Worm (Caenorhabditis elegans): ENCODE measurements around the gene R160.12.

R160.12 gene

DNA sequence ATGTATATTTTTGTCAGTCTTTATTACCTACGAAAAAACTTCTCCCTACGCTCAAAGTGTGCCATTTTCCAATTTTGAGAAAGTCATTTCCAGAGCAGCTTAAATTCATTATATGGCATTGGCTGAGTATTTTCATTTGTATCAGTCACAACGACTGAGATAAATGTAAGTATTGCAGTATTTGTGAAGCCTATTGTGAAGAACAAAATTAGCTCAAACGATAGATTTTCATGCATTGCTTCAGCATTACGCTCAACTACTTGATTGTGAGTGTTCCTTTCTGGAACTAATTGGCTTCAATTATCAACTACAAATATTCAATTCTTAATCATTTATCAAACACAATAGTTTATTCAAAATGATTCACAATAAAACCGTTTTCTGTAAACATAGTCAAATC, at the start of gene R160.12:
Gene R160.12, minus strand, starts transcription at position 101 of the 400 bp plus-strand sequence.
- TF ChIP-seq hmg-4 (GFP tag; optimal IDR thresholded peaks at IDR 0.05) (no peak), B0310.2 (tag; optimal IDR thresholded peaks at IDR 0.05) (no peak), tra-4 (tag; optimal IDR thresholded peaks at IDR 0.05) (no peak)

DNA sequence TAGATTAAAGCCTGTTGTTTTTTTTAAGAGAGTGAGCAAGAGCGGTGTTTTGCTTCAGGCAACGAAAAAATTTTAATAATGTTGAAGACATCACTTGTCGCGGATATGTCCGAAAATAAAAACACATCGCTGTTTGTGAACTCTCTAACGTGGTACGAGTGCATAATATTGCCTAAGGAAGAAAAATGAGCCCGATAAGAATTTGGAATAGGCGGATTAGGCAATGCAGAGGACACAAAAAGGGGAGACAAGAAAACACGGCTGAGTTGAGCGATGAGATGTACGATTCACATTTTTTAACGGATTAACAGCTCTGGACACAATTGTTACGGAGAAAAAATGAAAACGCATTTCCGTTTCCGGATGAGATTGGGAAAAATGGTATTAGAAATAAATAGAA, 49.8 kb upstream of the R160.12 start:
- TF ChIP-seq tra-4 (tag; optimal IDR thresholded peaks at IDR 0.05) (no peak), ets-7 (tag; optimal IDR thresholded peaks at IDR 0.05) (no peak), flt-1 (GFP tag; IDR thresholded peaks at IDR 0.05) (no peak), hnd-1 (tag; optimal IDR thresholded peaks at IDR 0.05) (no peak), aly-1 (tag; optimal IDR thresholded peaks at IDR 0.05) (no peak), tbx-11 (GFP tag; IDR thresholded peaks at IDR 0.05) (no peak), B0310.2 (tag; optimal IDR thresholded peaks at IDR 0.05) (no peak), scrt-1 (GFP tag; IDR thresholded peaks at IDR 0.05) (no peak), F13C5.2 (tag; optimal IDR thresholded peaks at IDR 0.05) (no peak)

ce11 chrX:4426496-4426895, 48.9 kb upstream of the R160.12 start:
- no peak for TF ChIP-seq tra-4 (tag; optimal IDR thresholded peaks at IDR 0.05)
- TF ChIP-seq ets-7 (tag; optimal IDR thresholded peaks at IDR 0.05) = no peak
- TF ChIP-seq F13C5.2 (tag; optimal IDR thresholded peaks at IDR 0.05) = no peak
- no peak for TF ChIP-seq hmbx-1 (tag; optimal IDR thresholded peaks at IDR 0.05)
- TF ChIP-seq sea-1 (GFP tag; conservative IDR thresholded peaks at IDR 0.05) = no peak
- TF ChIP-seq pes-1 (GFP tag; IDR thresholded peaks at IDR 0.05) = no peak
- TF ChIP-seq scrt-1 (GFP tag; IDR thresholded peaks at IDR 0.05) = no peak
- no peak for TF ChIP-seq ama-1 (optimal IDR thresholded peaks at IDR 0.05)
- TF ChIP-seq tbx-11 (GFP tag; IDR thresholded peaks at IDR 0.05) = no peak
- no peak for TF ChIP-seq hmg-4 (GFP tag; optimal IDR thresholded peaks at IDR 0.05)
- TF ChIP-seq tbx-37 (GFP tag; conservative IDR thresholded peaks at IDR 0.05) = no peak
- no peak for TF ChIP-seq ceh-36 (tag; optimal IDR thresholded peaks at IDR 0.05)
- TF ChIP-seq hnd-1 (tag; optimal IDR thresholded peaks at IDR 0.05) = no peak
- no peak for TF ChIP-seq aly-1 (tag; optimal IDR thresholded peaks at IDR 0.05)

DNA sequence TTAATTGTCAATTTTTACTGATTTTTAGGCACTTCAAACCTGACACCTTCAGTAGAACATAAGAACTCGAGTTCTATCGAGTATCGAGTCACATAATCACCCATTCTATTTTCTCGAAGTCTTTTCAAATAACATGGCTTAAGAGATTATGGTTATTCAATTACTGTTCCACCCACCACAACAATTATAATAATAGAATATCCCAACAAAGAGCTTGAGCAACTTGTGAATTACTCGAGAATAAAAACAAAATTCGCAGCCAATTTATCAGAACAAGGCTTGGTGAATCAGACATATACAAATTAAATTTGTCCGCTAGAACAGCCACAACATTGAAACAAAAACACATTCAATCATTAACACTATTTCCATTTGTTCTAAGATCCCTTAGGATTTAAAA, 46.7 kb upstream of the R160.12 start:
- TF ChIP-seq flt-1 (GFP tag; IDR thresholded peaks at IDR 0.05) (no peak), ceh-36 (tag; optimal IDR thresholded peaks at IDR 0.05) (no peak), sea-1 (GFP tag; conservative IDR thresholded peaks at IDR 0.05) (no peak), scrt-1 (GFP tag; IDR thresholded peaks at IDR 0.05) (no peak), ama-1 (optimal IDR thresholded peaks at IDR 0.05) (no peak), hmg-4 (GFP tag; optimal IDR thresholded peaks at IDR 0.05) (no peak), hmbx-1 (tag; optimal IDR thresholded peaks at IDR 0.05) (no peak), ets-7 (tag; optimal IDR thresholded peaks at IDR 0.05) (no peak), pes-1 (GFP tag; IDR thresholded peaks at IDR 0.05) (no peak), F13C5.2 (tag; optimal IDR thresholded peaks at IDR 0.05) (no peak)

- no peak for TF ChIP-seq ama-1 (optimal IDR thresholded peaks at IDR 0.05)
- TF ChIP-seq tbx-37 (GFP tag; conservative IDR thresholded peaks at IDR 0.05) = no peak
- TF ChIP-seq hnd-1 (tag; optimal IDR thresholded peaks at IDR 0.05) = no peak
- TF ChIP-seq hmbx-1 (tag; optimal IDR thresholded peaks at IDR 0.05) = no peak
- TF ChIP-seq tbx-11 (GFP tag; IDR thresholded peaks at IDR 0.05) = no peak
- TF ChIP-seq hmg-4 (GFP tag; optimal IDR thresholded peaks at IDR 0.05) = no peak
- no peak for TF ChIP-seq aly-1 (tag; optimal IDR thresholded peaks at IDR 0.05)
- TF ChIP-seq ceh-13 (GFP tag; optimal IDR thresholded peaks at IDR 0.05) = no peak
- no peak for TF ChIP-seq sea-1 (GFP tag; conservative IDR thresholded peaks at IDR 0.05)
- TF ChIP-seq ceh-36 (tag; optimal IDR thresholded peaks at IDR 0.05) = no peak
- TF ChIP-seq F13C5.2 (tag; optimal IDR thresholded peaks at IDR 0.05) = no peak
- no peak for TF ChIP-seq tra-4 (tag; optimal IDR thresholded peaks at IDR 0.05)
- TF ChIP-seq ets-7 (tag; optimal IDR thresholded peaks at IDR 0.05) = no peak
- no peak for TF ChIP-seq B0310.2 (tag; optimal IDR thresholded peaks at IDR 0.05)
These were observed 41.2 kb upstream of the R160.12 start, which contains the start of gene dop-1 for ce11 chrX:4418751-4419150. Gene dop-1 (minus strand): TSS chrX:4418851.

- TF ChIP-seq scrt-1 (GFP tag; IDR thresholded peaks at IDR 0.05) = no peak
- no peak for TF ChIP-seq sea-1 (GFP tag; conservative IDR thresholded peaks at IDR 0.05)
- no peak for TF ChIP-seq hmbx-1 (tag; optimal IDR thresholded peaks at IDR 0.05)
- no peak for TF ChIP-seq ama-1 (optimal IDR thresholded peaks at IDR 0.05)
- no peak for TF ChIP-seq hnd-1 (tag; optimal IDR thresholded peaks at IDR 0.05)
- TF ChIP-seq pes-1 (GFP tag; IDR thresholded peaks at IDR 0.05) = no peak
- no peak for TF ChIP-seq ceh-13 (GFP tag; optimal IDR thresholded peaks at IDR 0.05)
- TF ChIP-seq B0310.2 (tag; optimal IDR thresholded peaks at IDR 0.05) = no peak
- TF ChIP-seq ceh-36 (tag; optimal IDR thresholded peaks at IDR 0.05) = no peak
- no peak for TF ChIP-seq tbx-11 (GFP tag; IDR thresholded peaks at IDR 0.05)
- TF ChIP-seq hmg-4 (GFP tag; optimal IDR thresholded peaks at IDR 0.05) = no peak
- TF ChIP-seq flt-1 (GFP tag; IDR thresholded peaks at IDR 0.05) = no peak
- no peak for TF ChIP-seq F13C5.2 (tag; optimal IDR thresholded peaks at IDR 0.05)
- no peak for TF ChIP-seq tbx-37 (GFP tag; conservative IDR thresholded peaks at IDR 0.05)
- TF ChIP-seq aly-1 (tag; optimal IDR thresholded peaks at IDR 0.05) = no peak
- TF ChIP-seq tra-4 (tag; optimal IDR thresholded peaks at IDR 0.05) = no peak
These were observed 37.7 kb upstream of the R160.12 start for ce11 chrX:4415289-4415688.

- TF ChIP-seq aly-1 (tag; optimal IDR thresholded peaks at IDR 0.05) (no peak), hmbx-1 (tag; optimal IDR thresholded peaks at IDR 0.05) (no peak), flt-1 (GFP tag; IDR thresholded peaks at IDR 0.05) (no peak), hnd-1 (tag; optimal IDR thresholded peaks at IDR 0.05) (no peak), tbx-37 (GFP tag; conservative IDR thresholded peaks at IDR 0.05) (no peak), scrt-1 (GFP tag; IDR thresholded peaks at IDR 0.05) (no peak)
These were observed 35.6 kb upstream of the R160.12 start for ce11 chrX:4413206-4413605.

ce11 chrX:4410280-4410911, 32.8 kb upstream of the R160.12 start:
- TF ChIP-seq tra-4 (tag; optimal IDR thresholded peaks at IDR 0.05) (no peak), tbx-37 (GFP tag; conservative IDR thresholded peaks at IDR 0.05) (no peak), B0310.2 (tag; optimal IDR thresholded peaks at IDR 0.05) (no peak), tbx-11 (GFP tag; IDR thresholded peaks at IDR 0.05) (no peak), hmbx-1 (tag; optimal IDR thresholded peaks at IDR 0.05) (no peak), pes-1 (GFP tag; IDR thresholded peaks at IDR 0.05) (no peak), ama-1 (optimal IDR thresholded peaks at IDR 0.05) (no peak), sea-1 (GFP tag; conservative IDR thresholded peaks at IDR 0.05) (no peak), ets-7 (tag; optimal IDR thresholded peaks at IDR 0.05) (no peak), ceh-36 (tag; optimal IDR thresholded peaks at IDR 0.05) (no peak), scrt-1 (GFP tag; IDR thresholded peaks at IDR 0.05) (no peak), hmg-4 (GFP tag; optimal IDR thresholded peaks at IDR 0.05) (no peak), ceh-13 (GFP tag; optimal IDR thresholded peaks at IDR 0.05) (no peak)
